Worm (Caenorhabditis elegans): Measurements from ENCODE around the gene C15C7.6.

C15C7.6 gene

ce11 chrX:3155111-3155843 is 15.1 kb downstream of the C15C7.6 start:
- no peak for TF ChIP-seq let-607 (tag; optimal IDR thresholded peaks at IDR 0.05)
- peak; percentile 26 for TF ChIP-seq rpc-1 (optimal IDR thresholded peaks at IDR 0.05)
- TF ChIP-seq rpc-1 (tag; optimal IDR thresholded peaks at IDR 0.05): no peak
- no peak for TF ChIP-seq B0336.3 (GFP tag; IDR thresholded peaks at IDR 0.05)
- peak; percentile 39; the same call in 1 of the 2 replicates for TF ChIP-seq hsf-1 (GFP tag; IDR thresholded peaks at IDR 0.05)
- TF ChIP-seq C17E4.6 (GFP tag; IDR thresholded peaks at IDR 0.05): no peak
- no peak for TF ChIP-seq hlh-12 (tag; optimal IDR thresholded peaks at IDR 0.05)
- TF ChIP-seq snpc-1.1 (tag; optimal IDR thresholded peaks at IDR 0.05; ENCODE audit: insufficient read depth): no peak
- TF ChIP-seq mcd-1 (GFP tag; IDR thresholded peaks at IDR 0.05): no peak
- no peak for TF ChIP-seq lin-35 (GFP tag; optimal IDR thresholded peaks at IDR 0.05)
- no peak for TF ChIP-seq mxl-1 (tag; optimal IDR thresholded peaks at IDR 0.05)
- no peak for TF ChIP-seq cebp-1 (GFP tag; IDR thresholded peaks at IDR 0.05)
- peak; percentile 22 for TF ChIP-seq cebp-1 (tag; optimal IDR thresholded peaks at IDR 0.05)
- no peak for TF ChIP-seq B0019.2 (GFP tag; conservative IDR thresholded peaks at IDR 0.05)

- TF ChIP-seq nhr-80 (tag; optimal IDR thresholded peaks at IDR 0.05): peak; percentile 75
- no peak for TF ChIP-seq tbp1 (GFP tag; optimal IDR thresholded peaks at IDR 0.05)
- TF ChIP-seq atf-7 (tag; optimal IDR thresholded peaks at IDR 0.05): no peak
- TF ChIP-seq hrde-1 (tag; optimal IDR thresholded peaks at IDR 0.05; ENCODE audit: borderline replicate concordance): no peak
- TF ChIP-seq xnd-1 (tag; optimal IDR thresholded peaks at IDR 0.05): no peak
- no peak for TF ChIP-seq nfya-1 (tag; optimal IDR thresholded peaks at IDR 0.05; ENCODE audit: borderline replicate concordance, insufficient read depth)
These were observed 15.8 kb downstream of the C15C7.6 start for ce11 chrX:3154562-3154961.

- no peak for TF ChIP-seq ztf-6 (GFP tag; IDR thresholded peaks at IDR 0.05)
- TF ChIP-seq F33H1.4 (GFP tag; IDR thresholded peaks at IDR 0.05): no peak
- peak; percentile 45 for TF ChIP-seq ztf-22 (GFP tag; optimal IDR thresholded peaks at IDR 0.05)
- peak; percentile 10 for TF ChIP-seq atf-7 (tag; optimal IDR thresholded peaks at IDR 0.05)
- no peak for TF ChIP-seq cebp-1 (GFP tag; IDR thresholded peaks at IDR 0.05)
- peak; percentile 49 for TF ChIP-seq cebp-1 (tag; optimal IDR thresholded peaks at IDR 0.05)
- no peak for TF ChIP-seq nfyb-1 (GFP tag; IDR thresholded peaks at IDR 0.05)
- no peak for TF ChIP-seq nhr-90 (tag; optimal IDR thresholded peaks at IDR 0.05)
- TF ChIP-seq lin-35 (GFP tag; optimal IDR thresholded peaks at IDR 0.05): no peak
- peak; percentile 18 for TF ChIP-seq ets-4 (GFP tag; optimal IDR thresholded peaks at IDR 0.05)
- TF ChIP-seq fkh-3 (tag; optimal IDR thresholded peaks at IDR 0.05): no peak
- no peak for TF ChIP-seq madf-8 (GFP tag; conservative IDR thresholded peaks at IDR 0.05)
- TF ChIP-seq T26A5.8 (tag; optimal IDR thresholded peaks at IDR 0.05): no peak
- TF ChIP-seq attf-3 (GFP tag; conservative IDR thresholded peaks at IDR 0.05): no peak
- TF ChIP-seq C06A6.2 (GFP tag; conservative IDR thresholded peaks at IDR 0.05): no peak
- TF ChIP-seq lag-1 (GFP tag; IDR thresholded peaks at IDR 0.05): no peak
- TF ChIP-seq F37B4.10 (GFP tag; IDR thresholded peaks at IDR 0.05): no peak
- no peak for TF ChIP-seq Y67H2A.10 (GFP tag; conservative IDR thresholded peaks at IDR 0.05)
- no peak for TF ChIP-seq B0019.2 (GFP tag; conservative IDR thresholded peaks at IDR 0.05)
- no peak for TF ChIP-seq snpc-1.1 (tag; optimal IDR thresholded peaks at IDR 0.05; ENCODE audit: insufficient read depth)
- TF ChIP-seq lin-40 (tag; optimal IDR thresholded peaks at IDR 0.05): no peak
- no peak for TF ChIP-seq D2030.7 (GFP tag; IDR thresholded peaks at IDR 0.05)
- no peak for TF ChIP-seq madf-10 (tag; optimal IDR thresholded peaks at IDR 0.05)
- TF ChIP-seq somi-1 (GFP tag; optimal IDR thresholded peaks at IDR 0.05): no peak
- TF ChIP-seq tbp1 (GFP tag; optimal IDR thresholded peaks at IDR 0.05): no peak
- peak; percentile 60 for TF ChIP-seq dox-1 (GFP tag; IDR thresholded peaks at IDR 0.05)
- TF ChIP-seq pha-4 (tag; optimal IDR thresholded peaks at IDR 0.05): peak; percentile 7
- no peak for TF ChIP-seq snpc-1.3 (tag; optimal IDR thresholded peaks at IDR 0.05; ENCODE audit: insufficient read depth)
- no peak for TF ChIP-seq pbrm-1 (GFP tag; IDR thresholded peaks at IDR 0.05)
- no peak for TF ChIP-seq hmg-20 (GFP tag; IDR thresholded peaks at IDR 0.05)
- no peak for TF ChIP-seq Y56A3A.18 (GFP tag; IDR thresholded peaks at IDR 0.05)
These were observed 17.2 kb downstream of the C15C7.6 start for ce11 chrX:3153133-3153532.

All from whole organism, young adult.